Worm (Caenorhabditis elegans) whole organism, L2 larva: ENCODE results near the gene inso-1.

ENCODE experiments used
- Y55F3AM.14 ChIP-seq: fragments of 200-800 bp; sonication (Bioruptor generic); optimal IDR thresholded peaks from 2 replicates; lab custom pipeline; 2018; ENCODE audit warnings: mild to moderate bottlenecking, missing genetic modification characterization, missing compliant biosample characterization
- ceh-82 ChIP-seq: fragments of 150-350 bp; optimal IDR thresholded peaks from 2 replicates; lab custom pipeline; 2014; ENCODE audit warnings: missing biosample characterization, missing genetic modification characterization
- crh-2 ChIP-seq: sonication (generic microtip); optimal IDR thresholded peaks from 2 replicates; lab custom pipeline; 2017; ENCODE audit warnings: missing biosample characterization, missing genetic modification characterization
- fos-1 ChIP-seq: fragments of 150-350 bp; optimal IDR thresholded peaks from 2 replicates; lab custom pipeline; 2014; ENCODE audit warnings: missing biosample characterization, missing genetic modification characterization
- gmeb-1 ChIP-seq: fragments of 150-350 bp; optimal IDR thresholded peaks from 2 replicates; lab custom pipeline; 2014; ENCODE audit warnings: missing biosample characterization, missing genetic modification characterization
- lin-11 ChIP-seq: fragments of 150-350 bp; sonication (generic microtip); optimal IDR thresholded peaks from 2 replicates; lab custom pipeline; 2014; ENCODE audit warnings: missing biosample characterization, missing genetic modification characterization, inconsistent platforms, mixed read lengths
- lin-39 ChIP-seq: fragments of 150-350 bp; optimal IDR thresholded peaks from 2 replicates; lab custom pipeline; 2014; ENCODE audit warnings: missing biosample characterization, missing genetic modification reagents, missing genetic modification characterization
- mdl-1 ChIP-seq, 2 experiments: fragments of 150-350 bp in 1 of 2; sonication (generic microtip) in 1 of 2; optimal IDR thresholded peaks; 2 replicates each; lab custom pipeline; 2017; ENCODE audit warnings: missing biosample characterization in 2 of 2, missing genetic modification characterization in 2 of 2
- nhr-12 ChIP-seq: fragments of 150-350 bp; optimal IDR thresholded peaks from 2 replicates; lab custom pipeline; 2014; ENCODE audit warnings: missing biosample characterization, missing genetic modification characterization
- nhr-129 ChIP-seq: fragments of 150-350 bp; optimal IDR thresholded peaks from 2 replicates; lab custom pipeline; 2014; ENCODE audit warnings: missing biosample characterization, missing genetic modification characterization
- nhr-23 ChIP-seq: fragments of 150-350 bp; optimal IDR thresholded peaks from 2 replicates; lab custom pipeline; 2014; ENCODE audit warnings: missing biosample characterization, missing genetic modification reagents, missing genetic modification characterization
- nhr-237 ChIP-seq: fragments of 150-350 bp; optimal IDR thresholded peaks from 2 replicates; lab custom pipeline; 2014; ENCODE audit warnings: missing biosample characterization, missing genetic modification characterization
- nhr-25 ChIP-seq: fragments of 150-350 bp; sonication (generic microtip); optimal IDR thresholded peaks from 3 replicates; lab custom pipeline; 2014; ENCODE audit warnings: missing biosample characterization, missing genetic modification characterization
- nhr-77 ChIP-seq: fragments of 150-350 bp; optimal IDR thresholded peaks from 2 replicates; lab custom pipeline; 2014; ENCODE audit warnings: missing biosample characterization, missing genetic modification characterization
- peb-1 ChIP-seq: fragments of 150-350 bp; optimal IDR thresholded peaks from 2 replicates; lab custom pipeline; 2014; ENCODE audit warnings: missing biosample characterization, missing genetic modification characterization
- sem-4 ChIP-seq: fragments of 150-350 bp; optimal IDR thresholded peaks from 2 replicates; lab custom pipeline; 2014; ENCODE audit warnings: missing biosample characterization, missing genetic modification reagents, missing genetic modification characterization
- skn-1 ChIP-seq: sonication (generic microtip); optimal IDR thresholded peaks from 2 replicates; lab custom pipeline; 2017; ENCODE audit warnings: missing biosample characterization, missing genetic modification characterization
- sma-3 ChIP-seq: sonication (generic microtip); optimal IDR thresholded peaks from 2 replicates; lab custom pipeline; 2016; ENCODE audit warnings: missing genetic modification reagents, missing genetic modification characterization, missing compliant biosample characterization
- sma-9 ChIP-seq, 2 experiments: fragments of 150-350 bp in 1 of 2; sonication (generic microtip) in 1 of 2; optimal IDR thresholded peaks; 2 replicates each; lab custom pipeline; 2014 to 2016; ENCODE audit warnings: missing genetic modification characterization in 2 of 2, mild to moderate bottlenecking in 1 of 2, missing biosample characterization in 1 of 2, missing compliant biosample characterization in 1 of 2, missing genetic modification reagents in 1 of 2, moderate library complexity in 1 of 2
- snpc-4 ChIP-seq: fragments of 150-350 bp; optimal IDR thresholded peaks from 2 replicates; lab custom pipeline; 2014; ENCODE audit warnings: missing biosample characterization, missing genetic modification characterization
- unc-39 ChIP-seq: fragments of 150-350 bp; optimal IDR thresholded peaks from 2 replicates; lab custom pipeline; 2014; ENCODE audit warnings: missing biosample characterization, missing genetic modification characterization
- ztf-4 ChIP-seq: fragments of 150-350 bp; optimal IDR thresholded peaks from 2 replicates; lab custom pipeline; 2014; ENCODE audit warnings: missing biosample characterization, missing genetic modification characterization

The inso-1 gene

ce11 chrX:1344818-1345217 lies 44.9 kb downstream of the inso-1 start (continued):
- TF ChIP-seq ztf-4 (tag; lab: Kevin White, UChicago) (peak; percentile 90), lin-39 (tag; lab: Kevin White, UChicago) (peak; percentile 55), nhr-12 (tag; lab: Kevin White, UChicago) (peak; percentile 55), sma-9 (GFP tag; optimal IDR thresholded peaks at IDR 0.05; lab: Kevin White, UChicago) (peak; percentile 96), sma-9 (tag; optimal IDR thresholded peaks at IDR 0.05; lab: Kevin White, UChicago) (no peak), Y55F3AM.14 (GFP tag; lab: Kevin White, UChicago) (peak; percentile 85), nhr-129 (peak; percentile 99), gmeb-1 (tag; lab: Kevin White, UChicago) (peak; percentile 92), sem-4 (tag; lab: Kevin White, UChicago) (peak; percentile 96), sma-3 (GFP tag; lab: Kevin White, UChicago) (peak; percentile 98), lin-11 (tag; lab: Kevin White, UChicago) (peak; percentile 93), nhr-237 (peak; percentile 93)

DNA sequence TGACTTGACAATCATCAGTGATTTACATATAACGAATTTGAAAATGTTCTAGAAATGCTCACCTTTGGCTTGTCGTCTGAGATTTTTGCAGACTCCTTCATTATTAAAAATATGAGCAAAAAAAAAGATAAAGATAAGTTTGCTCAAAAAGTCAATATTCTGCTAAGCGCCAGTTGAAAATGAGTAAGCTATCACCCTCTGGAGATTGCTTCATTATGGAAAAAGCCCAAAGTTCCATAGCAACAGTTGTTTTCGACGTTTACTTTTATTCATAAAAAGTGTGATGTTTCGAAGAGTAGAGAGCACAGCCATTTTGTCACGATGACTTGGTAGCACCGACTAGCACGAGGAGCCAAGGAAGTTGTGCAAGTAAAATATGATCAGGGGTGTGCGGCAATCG lies 58.3 kb downstream of the inso-1 start, which contains the start of gene F56C3.3:
F56C3.3 (minus strand) TSS at position 101 of the 400 bp plus-strand sequence.
- TF ChIP-seq crh-2 (tag; lab: Kevin White, UChicago): no peak
- TF ChIP-seq unc-39: no peak
- no peak for TF ChIP-seq ceh-82
- TF ChIP-seq nhr-25: no peak
- TF ChIP-seq fos-1 (tag; lab: Kevin White, UChicago): no peak
- TF ChIP-seq skn-1 (tag; lab: Kevin White, UChicago): no peak
- TF ChIP-seq nhr-237: no peak
- TF ChIP-seq peb-1 (tag; lab: Kevin White, UChicago): no peak
- no peak for TF ChIP-seq nhr-77 (tag; lab: Kevin White, UChicago)
- TF ChIP-seq nhr-23 (tag; lab: Kevin White, UChicago): no peak
- TF ChIP-seq snpc-4 (tag; lab: Kevin White, UChicago): no peak
- no peak for TF ChIP-seq mdl-1 (tag; optimal IDR thresholded peaks at IDR 0.05; lab: Kevin White, UChicago)
- no peak for TF ChIP-seq nhr-12 (tag; lab: Kevin White, UChicago)
